Fruit fly (Drosophila melanogaster) whole organism, embryonic: Measurements from ENCODE around the gene CG31141.
A peak's percentile ranks its signal among the peaks of the same experiment; 100 is the strongest.

Source experiments
- Hr78 ChIP-seq, 2 experiments: fragments of 200-800 bp in 1 of 2; fragments of >200 bp in 1 of 2; sonication (Bioruptor generic) in 1 of 2; optimal IDR thresholded peaks; 2 replicates each; lab custom pipeline; 2017 to 2019; ENCODE audit warnings: missing biosample characterization in 2 of 2, missing genetic modification characterization in 2 of 2, mild to moderate bottlenecking in 1 of 2, moderate library complexity in 1 of 2
- chinmo ChIP-seq: fragments of 200-800 bp; sonication (Bioruptor generic); IDR thresholded peaks from 4 replicates; pipeline ENCODE4 v1.3.6; 2022; ENCODE audit warnings: missing biosample characterization, missing genetic modification characterization; ENCODE audit not compliant: partially characterized antibody
- fru ChIP-seq: fragments of >200 bp; optimal IDR thresholded peaks from 2 replicates; lab custom pipeline; 2017
- gce ChIP-seq: fragments of 200-800 bp; sonication (Bioruptor generic); IDR thresholded peaks from 3 replicates; pipeline ENCODE4 v1.3.6; 2022; ENCODE audit warnings: missing biosample characterization, missing genetic modification characterization
- pum ChIP-seq: fragments of 200-800 bp; sonication (Bioruptor generic); optimal IDR thresholded peaks from 2 replicates; lab custom pipeline; 2016; ENCODE audit warnings: missing biosample characterization, missing genetic modification characterization
- sob ChIP-seq: fragments of 200-800 bp; sonication (Bioruptor generic); IDR thresholded peaks from 2 replicates; pipeline ENCODE4 v1.3.6; 2022; ENCODE audit warnings: missing biosample characterization, missing genetic modification characterization

DNA sequence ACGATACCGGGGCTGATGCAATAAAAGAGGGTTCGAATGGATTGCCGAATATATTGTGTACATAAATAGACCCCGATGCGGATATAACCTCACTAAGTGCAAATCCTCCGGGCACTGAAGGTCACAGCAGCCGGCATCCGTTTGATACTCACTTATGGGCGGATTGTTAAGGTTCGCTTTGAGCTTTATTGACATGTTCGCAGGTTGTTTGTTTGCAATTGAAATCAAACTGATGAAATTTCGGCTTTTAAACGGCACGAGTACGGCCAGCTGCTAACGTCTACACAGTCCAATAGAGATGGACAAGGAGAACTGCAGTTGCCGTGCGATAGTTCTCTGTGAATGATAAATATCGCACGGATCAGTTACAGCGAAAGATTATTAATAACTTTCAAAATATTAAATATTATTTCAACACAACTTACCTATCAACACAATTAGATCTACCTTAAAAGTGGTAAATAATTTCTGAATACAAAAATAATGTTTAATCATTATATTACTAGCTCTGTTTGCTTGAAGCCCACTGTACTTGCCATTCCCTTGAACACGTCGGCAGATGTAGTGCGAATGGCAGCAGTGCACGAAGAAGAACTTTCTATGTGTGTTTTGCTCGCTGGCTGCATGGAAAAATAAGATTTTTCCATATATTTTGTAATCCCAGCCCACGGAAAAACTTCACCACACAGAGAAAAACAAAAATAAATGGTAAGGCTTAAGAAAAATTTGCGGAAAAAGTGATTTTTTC is 35.2 kb downstream of the CG31141 start, which contains the start of the genes GluProRS and AP-1sigma:
- TF ChIP-seq fru (lab: Kevin White, UChicago) (no peak), pum (peak; percentile 88), sob (peak; percentile 96), gce (GFP tag; lab: Robert Waterston, UW) (peak; percentile 87), Hr78 (GFP tag; optimal IDR thresholded peaks at IDR 0.05; lab: Kevin White, UChicago) (peak in 1 of 2 experiments; percentile 39), chinmo (GFP tag; lab: Robert Waterston, UW) (peak; percentile 96)
